Worm (Caenorhabditis elegans) whole organism, L4 larva: ENCODE data around the gene F38A1.6.

Source experiments
- lsy-2 ChIP-seq, 2 experiments: fragments of 150-350 bp in 1 of 2; sonication (generic microtip) in 1 of 2; optimal IDR thresholded peaks; 2 replicates each; lab custom pipeline; 2014 to 2017; ENCODE audit warnings: missing biosample characterization in 2 of 2, missing genetic modification characterization in 2 of 2
- unc-130 ChIP-seq: sonication (generic microtip); optimal IDR thresholded peaks from 2 replicates; lab custom pipeline; 2016; ENCODE audit warnings: missing genetic modification reagents, missing genetic modification characterization, missing compliant biosample characterization
- zfp-2 ChIP-seq: sonication (generic microtip); optimal IDR thresholded peaks from 2 replicates; lab custom pipeline; 2016; ENCODE audit warnings: mild to moderate bottlenecking, missing genetic modification characterization, missing compliant biosample characterization

DNA sequence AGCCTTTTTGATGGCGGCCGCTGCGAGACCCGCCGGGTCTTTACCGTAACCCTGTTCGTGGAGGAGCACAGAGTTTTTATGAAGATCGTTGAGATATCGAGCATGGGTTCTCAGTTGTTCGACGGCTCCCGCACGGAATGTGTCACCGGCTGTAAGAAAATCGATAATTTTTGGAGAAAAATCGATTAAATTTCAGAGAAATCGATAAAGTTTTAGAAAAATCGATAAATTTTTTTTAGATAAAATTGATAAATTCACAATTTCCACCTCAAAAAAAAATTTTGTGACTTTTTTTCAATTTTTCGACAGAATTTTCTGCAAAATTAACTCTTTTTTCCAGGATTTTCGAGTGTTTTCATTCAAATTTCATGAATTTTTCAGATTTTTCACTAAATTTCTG lies 16.9 kb upstream of the F38A1.6 start:
- no peak for TF ChIP-seq lsy-2 (tag; optimal IDR thresholded peaks at IDR 0.05; lab: Kevin White, UChicago)
- TF ChIP-seq unc-130 (GFP tag; lab: Kevin White, UChicago) = no peak
- TF ChIP-seq zfp-2 = no peak
